Worm (Caenorhabditis elegans) whole organism, L1 larva: Measurements from ENCODE around the gene F26F4.2.

Experiments used
- C34B4.2 ChIP-seq: sonication (generic microtip); optimal IDR thresholded peaks from 2 replicates; lab custom pipeline; 2017; ENCODE audit warnings: mild to moderate bottlenecking, missing genetic modification characterization, missing compliant biosample characterization
- F16B12.6 ChIP-seq: fragments of 150-350 bp; optimal IDR thresholded peaks from 2 replicates; lab custom pipeline; 2014; ENCODE audit warnings: missing biosample characterization, missing genetic modification characterization
- ceh-8 ChIP-seq: fragments of 200-800 bp; sonication (Bioruptor generic); optimal IDR thresholded peaks from 2 replicates; lab custom pipeline; 2018; ENCODE audit warnings: mild to moderate bottlenecking, missing genetic modification characterization, moderate library complexity, missing compliant biosample characterization
- ceh-88 ChIP-seq: fragments of 200-800 bp; sonication (Bioruptor generic); IDR thresholded peaks from 2 replicates; pipeline ENCODE4 v1.3.6; 2022; ENCODE audit warnings: missing genetic modification characterization, missing compliant biosample characterization
- ces-1 ChIP-seq: fragments of 150-350 bp; optimal IDR thresholded peaks from 2 replicates; lab custom pipeline; 2014; ENCODE audit warnings: missing biosample characterization, missing genetic modification reagents, missing genetic modification characterization
- dpl-1 ChIP-seq, 3 experiments: fragments of 150-350 bp in 2 of 3; sonication (generic microtip) in 1 of 3; optimal IDR thresholded peaks; 2 replicates each; lab custom pipeline; 2014 to 2017; ENCODE audit warnings: missing biosample characterization in 3 of 3, missing genetic modification characterization in 3 of 3, missing genetic modification reagents in 3 of 3
- efl-1 ChIP-seq, 4 experiments: fragments of 150-350 bp; optimal IDR thresholded peaks in 3 of 4; peaks in 1 of 4; 1 replicate in 1 of 4; 2 replicates in 3 of 4; lab custom pipeline; 2014; ENCODE audit warnings: missing biosample characterization in 2 of 4, missing genetic modification characterization in 2 of 4, missing genetic modification reagents in 2 of 4
- efl-3 ChIP-seq: fragments of 200-800 bp; sonication (Bioruptor generic); optimal IDR thresholded peaks from 2 replicates; lab custom pipeline; 2018; ENCODE audit warnings: mild to moderate bottlenecking, missing genetic modification characterization, missing compliant biosample characterization
- elt-3 ChIP-seq, 6 experiments: fragments of 150-350 bp in 1 of 6; sonication (generic microtip); optimal IDR thresholded peaks; 2 replicates each; lab custom pipeline; 2017 to 2018; ENCODE audit warnings: missing biosample characterization in 6 of 6, missing genetic modification characterization in 6 of 6, inconsistent platforms in 1 of 6
- fkh-4 ChIP-seq: sonication (generic microtip); optimal IDR thresholded peaks from 2 replicates; lab custom pipeline; 2016; ENCODE audit warnings: missing compliant biosample characterization, missing genetic modification characterization, borderline replicate concordance
- hlh-4 ChIP-seq: sonication (generic microtip); optimal IDR thresholded peaks from 2 replicates; lab custom pipeline; 2016; ENCODE audit warnings: mild to moderate bottlenecking, missing genetic modification characterization, missing compliant biosample characterization
- lir-3 ChIP-seq: sonication (generic microtip); optimal IDR thresholded peaks from 2 replicates; lab custom pipeline; 2016; ENCODE audit warnings: mild to moderate bottlenecking, missing genetic modification characterization, moderate library complexity, missing compliant biosample characterization; ENCODE audit not compliant: poor library complexity
- mdl-1 ChIP-seq, 2 experiments: fragments of 150-350 bp; optimal IDR thresholded peaks; 2 replicates each; lab custom pipeline; 2014 to 2017; ENCODE audit warnings: missing biosample characterization in 2 of 2, missing genetic modification characterization in 2 of 2, inconsistent platforms in 1 of 2
- mep-1 ChIP-seq: fragments of 150-350 bp; optimal IDR thresholded peaks from 2 replicates; lab custom pipeline; 2014; ENCODE audit warnings: missing biosample characterization, missing genetic modification characterization
- nhr-28 ChIP-seq: fragments of 150-350 bp; optimal IDR thresholded peaks from 2 replicates; lab custom pipeline; 2014; ENCODE audit warnings: missing biosample characterization, missing genetic modification characterization
- nhr-77 ChIP-seq: fragments of 150-350 bp; optimal IDR thresholded peaks from 2 replicates; lab custom pipeline; 2014; ENCODE audit warnings: missing biosample characterization, missing genetic modification characterization
- nhr-90 ChIP-seq: sonication (generic microtip); optimal IDR thresholded peaks from 2 replicates; lab custom pipeline; 2016; ENCODE audit warnings: mild to moderate bottlenecking, missing genetic modification characterization, missing compliant biosample characterization; ENCODE audit not compliant: poor library complexity
- snpc-4 ChIP-seq: fragments of 150-350 bp; optimal IDR thresholded peaks from 2 replicates; lab custom pipeline; 2014; ENCODE audit warnings: missing biosample characterization, missing genetic modification characterization
- sox-4 ChIP-seq: sonication (generic microtip); optimal IDR thresholded peaks from 2 replicates; lab custom pipeline; 2016; ENCODE audit warnings: missing genetic modification characterization, missing compliant biosample characterization
- sup-37 ChIP-seq: fragments of 200-800 bp; sonication (Bioruptor generic); optimal IDR thresholded peaks from 2 replicates; lab custom pipeline; 2018; ENCODE audit warnings: mild to moderate bottlenecking, missing genetic modification characterization, missing compliant biosample characterization
- unc-130 ChIP-seq: fragments of 150-350 bp; optimal IDR thresholded peaks from 2 replicates; lab custom pipeline; 2017; ENCODE audit warnings: missing biosample characterization, missing genetic modification characterization, inconsistent platforms
- unc-30 ChIP-seq: sonication (generic microtip); optimal IDR thresholded peaks from 2 replicates; lab custom pipeline; 2017; ENCODE audit warnings: missing biosample characterization, missing genetic modification characterization

Gene F26F4.2

ce11 chrIII:4960204-4960603 is 49.1 kb downstream of the F26F4.2 start, which contains the start of gene C27F2.4:
Gene C27F2.4, minus strand, starts transcription at chrIII:4960304.
- TF ChIP-seq snpc-4 (tag; lab: Kevin White, UChicago): no peak
- no peak for TF ChIP-seq mdl-1 (tag; optimal IDR thresholded peaks at IDR 0.05; lab: Kevin White, UChicago)
- no peak for TF ChIP-seq fkh-4
- TF ChIP-seq lir-3 (tag; lab: Kevin White, UChicago): no peak
- no peak for TF ChIP-seq nhr-28 (tag; lab: Kevin White, UChicago)
- no peak for TF ChIP-seq elt-3 (tag; optimal IDR thresholded peaks at IDR 0.05; lab: Kevin White, UChicago)
- no peak for TF ChIP-seq sox-4 (tag; lab: Kevin White, UChicago)
- TF ChIP-seq nhr-90: no peak
- no peak for TF ChIP-seq sup-37 (GFP tag; lab: Kevin White, UChicago)
- no peak for TF ChIP-seq mep-1
- no peak for TF ChIP-seq F16B12.6 (tag; lab: Kevin White, UChicago)
- no peak for TF ChIP-seq hlh-4
- TF ChIP-seq unc-30: no peak
- TF ChIP-seq nhr-77 (tag; lab: Kevin White, UChicago): no peak
- no peak for TF ChIP-seq C34B4.2 (tag; lab: Kevin White, UChicago)
- no peak for TF ChIP-seq unc-130 (tag; lab: Kevin White, UChicago)
- TF ChIP-seq ceh-8 (GFP tag; lab: Kevin White, UChicago): no peak
- TF ChIP-seq ceh-88: no peak
- no peak for TF ChIP-seq dpl-1 (GFP tag; optimal IDR thresholded peaks at IDR 0.05; lab: Kevin White, UChicago)
- no peak for TF ChIP-seq efl-3 (GFP tag; lab: Kevin White, UChicago)

ce11 chrIII:4961281-4961680 is 50.2 kb downstream of the F26F4.2 start:
- TF ChIP-seq ces-1 (no peak), efl-1 (optimal IDR thresholded peaks at IDR 0.05; lab: Kevin White, UChicago) (no peak), efl-1 (GFP tag; optimal IDR thresholded peaks at IDR 0.05 in 1 of 2; lab: Kevin White, UChicago) (peak in 1 of 2 experiments; percentile 26)
